Fruit fly (Drosophila melanogaster) whole organism, embryonic: ENCODE measurements around the gene CG17027.

ENCODE experiments used
- Blimp-1 ChIP-seq: fragments of 200-800 bp; sonication (Bioruptor generic); optimal IDR thresholded peaks from 3 replicates; lab custom pipeline; 2018; ENCODE audit warnings: missing biosample characterization, missing genetic modification characterization, mild to moderate bottlenecking, moderate library complexity, missing genetic modification reagents
- CG10267 ChIP-seq: fragments of 200-800 bp; sonication (Bioruptor generic); optimal IDR thresholded peaks from 2 replicates; lab custom pipeline; 2018; ENCODE audit warnings: missing biosample characterization, mild to moderate bottlenecking, missing genetic modification characterization, moderate library complexity
- CG17612 ChIP-seq: fragments of 200-800 bp; sonication (Bioruptor generic); IDR thresholded peaks from 2 replicates; pipeline ENCODE4 v1.3.6; 2022; ENCODE audit warnings: missing biosample characterization, missing genetic modification characterization
- CG18262 ChIP-seq: fragments of 200-800 bp; optimal IDR thresholded peaks from 3 replicates; lab custom pipeline; 2019; ENCODE audit warnings: missing biosample characterization, mild to moderate bottlenecking, missing genetic modification characterization, moderate library complexity
- CG2678 ChIP-seq: fragments of 200-800 bp; sonication (Bioruptor generic); optimal IDR thresholded peaks from 3 replicates; lab custom pipeline; 2019; ENCODE audit warnings: missing biosample characterization, mild to moderate bottlenecking, missing genetic modification characterization, moderate library complexity
- CG2712 ChIP-seq: fragments of 200-800 bp; optimal IDR thresholded peaks from 3 replicates; lab custom pipeline; 2019; ENCODE audit warnings: missing biosample characterization, mild to moderate bottlenecking, missing genetic modification characterization, moderate library complexity
- CG43689 ChIP-seq: fragments of 200-800 bp; sonication (Bioruptor generic); IDR thresholded peaks from 2 replicates; pipeline ENCODE4 v1.3.6; 2022; ENCODE audit warnings: missing biosample characterization, missing genetic modification characterization
- CG5180 ChIP-seq: fragments of 200-800 bp; sonication (Bioruptor generic); optimal IDR thresholded peaks from 3 replicates; lab custom pipeline; 2017; ENCODE audit warnings: missing biosample characterization, missing genetic modification characterization, mild to moderate bottlenecking, moderate library complexity, missing genetic modification reagents
- CG5245 ChIP-seq: fragments of 200-800 bp; sonication (Bioruptor generic); optimal IDR thresholded peaks from 3 replicates; lab custom pipeline; 2016; ENCODE audit warnings: missing biosample characterization, missing genetic modification characterization
- CG6683 ChIP-seq: fragments of 200-800 bp; sonication (Bioruptor generic); optimal IDR thresholded peaks from 2 replicates; lab custom pipeline; 2017; ENCODE audit warnings: missing biosample characterization, mild to moderate bottlenecking, missing genetic modification characterization, missing genetic modification reagents
- CG7963 ChIP-seq: fragments of 200-800 bp; sonication (Bioruptor generic); IDR thresholded peaks from 3 replicates; pipeline ENCODE4 v1.3.6; 2022; ENCODE audit warnings: missing biosample characterization, missing genetic modification characterization; ENCODE audit not compliant: partially characterized antibody
- Chrac-16 ChIP-seq: fragments of 200-800 bp; sonication (Bioruptor generic); optimal IDR thresholded peaks from 3 replicates; lab custom pipeline; 2016; ENCODE audit warnings: missing biosample characterization, missing genetic modification characterization
- D19A ChIP-seq: fragments of 200-800 bp; optimal IDR thresholded peaks from 3 replicates; lab custom pipeline; 2019; ENCODE audit warnings: missing biosample characterization, mild to moderate bottlenecking, missing genetic modification characterization, moderate library complexity
- Doc3 ChIP-seq: fragments of 200-800 bp; sonication (Bioruptor generic); IDR thresholded peaks from 3 replicates; pipeline ENCODE4 v1.3.6; 2022; ENCODE audit warnings: missing biosample characterization, missing genetic modification characterization; ENCODE audit not compliant: partially characterized antibody
- Fer3 ChIP-seq: fragments of 200-800 bp; sonication (Bioruptor generic); optimal IDR thresholded peaks from 2 replicates; lab custom pipeline; 2018; ENCODE audit warnings: missing biosample characterization, mild to moderate bottlenecking, missing genetic modification characterization, moderate library complexity
- HLH54F ChIP-seq: fragments of 200-800 bp; sonication (Bioruptor generic); optimal IDR thresholded peaks from 3 replicates; lab custom pipeline; 2016; ENCODE audit warnings: missing biosample characterization, missing genetic modification characterization
- Kr ChIP-seq: fragments of 200-800 bp; sonication (Bioruptor generic); optimal IDR thresholded peaks from 2 replicates; lab custom pipeline; 2017; ENCODE audit warnings: missing biosample characterization, mild to moderate bottlenecking, missing genetic modification characterization
- Lhr ChIP-seq: fragments of 200-800 bp; sonication (Bioruptor generic); optimal IDR thresholded peaks from 3 replicates; lab custom pipeline; 2017; ENCODE audit warnings: mild to moderate bottlenecking, missing biosample characterization, missing genetic modification reagents, missing genetic modification characterization
- MBD-R2 ChIP-seq: fragments of 200-800 bp; sonication (Bioruptor generic); IDR thresholded peaks from 2 replicates; pipeline ENCODE4 v1.3.6; 2022; ENCODE audit warnings: missing biosample characterization, missing genetic modification characterization
- MTF-1 ChIP-seq: fragments of 200-800 bp; sonication (Bioruptor generic); optimal IDR thresholded peaks from 2 replicates; lab custom pipeline; 2018; ENCODE audit warnings: missing biosample characterization, mild to moderate bottlenecking, missing genetic modification characterization, borderline replicate concordance
- Max ChIP-seq: fragments of 200-800 bp; sonication (Bioruptor generic); optimal IDR thresholded peaks from 2 replicates; lab custom pipeline; 2016; ENCODE audit warnings: missing biosample characterization, mild to moderate bottlenecking, missing genetic modification characterization
- Stat92E ChIP-seq, 3 experiments: fragments of >200 bp in 2 of 3; fragments of 200-800 bp in 1 of 3; sonication (Bioruptor generic) in 1 of 3; optimal IDR thresholded peaks; 2 replicates each; lab custom pipeline; 2017 to 2019; ENCODE audit warnings: missing biosample characterization in 3 of 3, missing genetic modification characterization in 3 of 3, mild to moderate bottlenecking in 1 of 3, moderate library complexity in 1 of 3
- Xrp1 ChIP-seq: fragments of 200-800 bp; sonication (Bioruptor generic); IDR thresholded peaks from 2 replicates; pipeline ENCODE4 v1.3.6; 2022; ENCODE audit warnings: missing biosample characterization, missing genetic modification characterization
- abd-A ChIP-seq: fragments of 200-800 bp; sonication (Bioruptor generic); optimal IDR thresholded peaks from 3 replicates; lab custom pipeline; 2019; ENCODE audit warnings: missing biosample characterization, mild to moderate bottlenecking, missing genetic modification characterization, moderate library complexity
- ac ChIP-seq: fragments of 200-800 bp; sonication (Bioruptor generic); optimal IDR thresholded peaks from 3 replicates; lab custom pipeline; 2017; ENCODE audit warnings: missing biosample characterization, mild to moderate bottlenecking, missing genetic modification characterization
- bab2 ChIP-seq: fragments of 200-800 bp; sonication (Bioruptor generic); optimal IDR thresholded peaks from 2 replicates; lab custom pipeline; 2016; ENCODE audit warnings: missing biosample characterization, missing genetic modification characterization
- chif ChIP-seq, 2 experiments: fragments of 200-800 bp; sonication (Bioruptor generic); optimal IDR thresholded peaks; 3 replicates each; lab custom pipeline; 2016; ENCODE audit warnings: missing biosample characterization in 2 of 2, missing genetic modification characterization in 2 of 2
- da ChIP-seq: fragments of 200-800 bp; sonication (Bioruptor generic); optimal IDR thresholded peaks from 2 replicates; lab custom pipeline; 2016; ENCODE audit warnings: missing biosample characterization, missing genetic modification characterization
- gem ChIP-seq: fragments of 200-800 bp; sonication (Bioruptor generic); optimal IDR thresholded peaks from 2 replicates; lab custom pipeline; 2019; ENCODE audit warnings: missing biosample characterization, mild to moderate bottlenecking, missing genetic modification characterization, moderate library complexity
- gsb ChIP-seq: fragments of 200-800 bp; sonication (Bioruptor generic); IDR thresholded peaks from 2 replicates; pipeline ENCODE4 v1.3.6; 2022; ENCODE audit warnings: missing biosample characterization, missing genetic modification characterization
- lab ChIP-seq: fragments of 200-800 bp; sonication (Bioruptor generic); optimal IDR thresholded peaks from 3 replicates; lab custom pipeline; 2017; ENCODE audit warnings: missing biosample characterization, missing genetic modification characterization, mild to moderate bottlenecking, moderate library complexity, missing genetic modification reagents
- lilli ChIP-seq: fragments of 200-800 bp; sonication (Bioruptor generic); optimal IDR thresholded peaks from 3 replicates; lab custom pipeline; 2016; ENCODE audit warnings: missing biosample characterization, missing genetic modification characterization
- lmd ChIP-seq: fragments of 200-800 bp; sonication (Bioruptor generic); IDR thresholded peaks from 2 replicates; pipeline ENCODE4 v1.3.6; 2022; ENCODE audit warnings: missing biosample characterization, missing genetic modification characterization
- onecut ChIP-seq: fragments of 200-800 bp; sonication (Bioruptor generic); IDR thresholded peaks from 2 replicates; pipeline ENCODE4 v1.3.6; 2022; ENCODE audit warnings: missing biosample characterization, missing genetic modification characterization
- phol ChIP-seq: fragments of 200-800 bp; sonication (Bioruptor generic); optimal IDR thresholded peaks from 3 replicates; lab custom pipeline; 2018; ENCODE audit warnings: missing biosample characterization, mild to moderate bottlenecking, missing genetic modification characterization, moderate library complexity
- prd ChIP-seq, 3 experiments: fragments of >200 bp in 2 of 3; fragments of 200-800 bp in 1 of 3; sonication (Bioruptor generic) in 1 of 3; optimal IDR thresholded peaks in 2 of 3; IDR thresholded peaks in 1 of 3; 2 replicates in 2 of 3; 3 replicates in 1 of 3; pipeline versions ENCODE4 v1.3.6 to Lab custom; 2017 to 2022; ENCODE audit warnings: missing biosample characterization in 1 of 3, missing genetic modification characterization in 1 of 3
- ranshi ChIP-seq: fragments of 200-800 bp; sonication (Bioruptor generic); IDR thresholded peaks from 2 replicates; pipeline ENCODE4 v1.3.6; 2022; ENCODE audit warnings: missing biosample characterization, missing genetic modification characterization
- salm ChIP-seq: fragments of 200-800 bp; sonication (Bioruptor generic); optimal IDR thresholded peaks from 2 replicates; lab custom pipeline; 2018; ENCODE audit warnings: missing biosample characterization, mild to moderate bottlenecking, missing genetic modification characterization
- sd ChIP-seq: fragments of 200-800 bp; sonication (Bioruptor generic); optimal IDR thresholded peaks from 3 replicates; lab custom pipeline; 2018; ENCODE audit warnings: missing biosample characterization, mild to moderate bottlenecking, missing genetic modification characterization, moderate library complexity
- sens ChIP-seq: fragments of 200-800 bp; sonication (Bioruptor generic); peaks from one replicate; lab custom pipeline; 2016; ENCODE audit warnings: missing biosample characterization, missing genetic modification characterization
- so ChIP-seq: fragments of 200-800 bp; sonication (Bioruptor generic); IDR thresholded peaks from 3 replicates; pipeline ENCODE4 v1.3.6; 2022; ENCODE audit warnings: missing biosample characterization, missing genetic modification characterization
- unc-4 ChIP-seq: fragments of 200-800 bp; sonication (Bioruptor generic); IDR thresholded peaks from 2 replicates; pipeline ENCODE4 v1.3.6; 2022; ENCODE audit warnings: missing biosample characterization, missing genetic modification characterization; ENCODE audit not compliant: partially characterized antibody
- vvl ChIP-seq: fragments of 200-800 bp; sonication (Bioruptor generic); IDR thresholded peaks from 2 replicates; pipeline ENCODE4 v1.3.6; 2022; ENCODE audit warnings: missing biosample characterization, missing genetic modification characterization
- wek ChIP-seq: fragments of 200-800 bp; sonication (Bioruptor generic); optimal IDR thresholded peaks from 3 replicates; lab custom pipeline; 2018; ENCODE audit warnings: missing biosample characterization, mild to moderate bottlenecking, missing genetic modification characterization, moderate library complexity
- zen ChIP-seq: fragments of 200-800 bp; sonication (Bioruptor generic); optimal IDR thresholded peaks from 3 replicates; lab custom pipeline; 2018; ENCODE audit warnings: missing biosample characterization, mild to moderate bottlenecking, missing genetic modification characterization, moderate library complexity

Gene CG17027

DNA sequence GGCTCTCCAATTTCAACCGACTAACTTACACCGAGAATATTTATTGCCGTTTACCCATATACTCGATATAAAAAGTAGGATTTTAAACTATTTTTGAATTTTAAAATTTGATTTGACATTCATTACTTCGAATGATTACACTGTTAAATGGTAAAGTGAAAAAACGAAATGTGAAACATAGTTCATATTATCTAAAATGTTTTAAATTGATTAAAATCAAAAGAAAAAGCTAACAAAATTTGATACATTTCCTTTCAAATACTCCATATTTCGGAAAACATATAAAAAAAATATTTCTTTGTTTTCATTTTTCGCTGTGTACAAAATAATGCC lies 38.3 kb downstream of the CG17027 start (continued):
- TF ChIP-seq CG5245 (GFP tag; lab: Kevin White, UChicago) (no peak), Blimp-1 (GFP tag; lab: Kevin White, UChicago) (peak; percentile 30), so (GFP tag; lab: Robert Waterston, UW) (no peak), CG17612 (GFP tag; lab: Robert Waterston, UW) (no peak), da (no peak), Fer3 (tag; lab: Kevin White, UChicago) (no peak), sens (GFP tag; lab: Kevin White, UChicago) (peak; percentile 58), wek (GFP tag; lab: Kevin White, UChicago) (no peak), HLH54F (GFP tag; lab: Kevin White, UChicago) (no peak), MBD-R2 (GFP tag; lab: Robert Waterston, UW) (no peak), CG5180 (GFP tag; lab: Kevin White, UChicago) (no peak), Lhr (GFP tag; lab: Kevin White, UChicago) (no peak), bab2 (no peak), sd (no peak), onecut (no peak), Max (no peak), D19A (tag; lab: Kevin White, UChicago) (peak; percentile 10), CG43689 (GFP tag; lab: Robert Waterston, UW) (no peak), CG10267 (peak; percentile 43), vvl (GFP tag; lab: Robert Waterston, UW) (no peak), unc-4 (GFP tag; lab: Robert Waterston, UW) (no peak), MTF-1 (GFP tag; lab: Kevin White, UChicago) (no peak), lmd (no peak), phol (tag; lab: Kevin White, UChicago) (no peak), chif (GFP tag; optimal IDR thresholded peaks at IDR 0.05; lab: Kevin White, UChicago) (no peak), Xrp1 (GFP tag; lab: Robert Waterston, UW) (peak; percentile 32; the same call in 1 of the 2 replicates), gsb (GFP tag; lab: Robert Waterston, UW) (no peak), lilli (GFP tag; lab: Kevin White, UChicago) (no peak), prd (optimal IDR thresholded peaks at IDR 0.05; lab: Kevin White, UChicago) (no peak), prd (GFP tag; IDR thresholded peaks at IDR 0.05; lab: Robert Waterston, UW) (peak; percentile 48; the same call in 1 of the 3 replicates), Doc3 (GFP tag; lab: Robert Waterston, UW) (no peak), CG7963 (GFP tag; lab: Robert Waterston, UW) (no peak), salm (no peak), gem (tag; lab: Kevin White, UChicago) (peak; percentile 27), ac (no peak), Stat92E (GFP tag; optimal IDR thresholded peaks at IDR 0.05; lab: Kevin White, UChicago) (no peak), CG2678 (tag; lab: Kevin White, UChicago) (no peak), lab (no peak), CG2712 (tag; lab: Kevin White, UChicago) (peak; percentile 38), CG6683 (GFP tag; lab: Kevin White, UChicago) (no peak), ranshi (GFP tag; lab: Robert Waterston, UW) (no peak), zen (tag; lab: Kevin White, UChicago) (peak; percentile 55), abd-A (no peak), Chrac-16 (GFP tag; lab: Kevin White, UChicago) (no peak), CG18262 (tag; lab: Kevin White, UChicago) (peak; percentile 52), Kr (GFP tag; lab: Kevin White, UChicago) (no peak)
- TF ChIP-seq, all 482 proteins: peak for 17
